Worm (Caenorhabditis elegans): Measurements from ENCODE around the gene F36G3.1.

DNA sequence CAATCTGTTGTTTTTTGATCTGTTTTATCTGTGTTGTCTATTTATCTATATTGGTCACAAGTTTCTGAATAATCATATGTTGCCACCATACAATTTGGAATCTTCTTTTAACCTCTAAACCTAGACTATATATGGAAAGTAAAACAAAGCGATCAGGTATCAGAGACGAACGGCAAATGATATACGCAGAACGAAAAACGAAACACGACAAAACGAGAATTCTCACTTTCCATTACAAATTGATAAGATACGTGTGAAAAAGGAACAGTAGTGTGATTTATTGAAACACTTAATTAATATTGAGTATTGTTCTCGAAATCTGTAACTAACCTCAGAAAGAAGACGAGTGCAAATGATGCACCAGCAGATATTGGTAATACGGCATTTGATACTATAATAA, 25.1 kb downstream of the F36G3.1 start:
- TF ChIP-seq mdl-1 (tag; optimal IDR thresholded peaks at IDR 0.05) (no peak), vab-7 (GFP tag; IDR thresholded peaks at IDR 0.05) (no peak)

Measured in whole organism, L4 larva.